Fruit fly (Drosophila melanogaster) whole organism, embryonic: ENCODE data around the gene sif.

ENCODE experiments used
- Ada2b ChIP-seq: fragments of 200-800 bp; sonication (Bioruptor generic); IDR thresholded peaks from 2 replicates; pipeline ENCODE4 v1.3.6; 2022; ENCODE audit warnings: missing biosample characterization, missing genetic modification characterization
- BEAF-32 ChIP-seq: fragments of 200-800 bp; sonication (Bioruptor generic); optimal IDR thresholded peaks from 3 replicates; lab custom pipeline; 2017; ENCODE audit warnings: missing biosample characterization, missing genetic modification characterization, mild to moderate bottlenecking, moderate library complexity, missing genetic modification reagents
- CG10979 ChIP-seq: fragments of 200-800 bp; sonication (Bioruptor generic); optimal IDR thresholded peaks from 2 replicates; lab custom pipeline; 2018; ENCODE audit warnings: missing biosample characterization, mild to moderate bottlenecking, missing genetic modification characterization, moderate library complexity
- CG11504 ChIP-seq: fragments of 200-800 bp; sonication (Bioruptor generic); optimal IDR thresholded peaks from 3 replicates; lab custom pipeline; 2019; ENCODE audit warnings: missing biosample characterization, mild to moderate bottlenecking, missing genetic modification characterization, moderate library complexity
- CG13287 ChIP-seq: fragments of 200-800 bp; sonication (Bioruptor generic); IDR thresholded peaks from 2 replicates; pipeline ENCODE4 v1.3.6; 2022; ENCODE audit warnings: missing biosample characterization, missing genetic modification characterization; ENCODE audit not compliant: partially characterized antibody
- CG14710 ChIP-seq: fragments of 200-800 bp; sonication (Bioruptor generic); optimal IDR thresholded peaks from 3 replicates; lab custom pipeline; 2019; ENCODE audit warnings: missing biosample characterization, mild to moderate bottlenecking, missing genetic modification characterization, moderate library complexity
- CG17186 ChIP-seq: fragments of 200-800 bp; sonication (Bioruptor generic); optimal IDR thresholded peaks from 3 replicates; lab custom pipeline; 2017; ENCODE audit warnings: missing biosample characterization, missing genetic modification reagents, missing genetic modification characterization
- CG17385 ChIP-seq: fragments of 200-800 bp; sonication (Bioruptor generic); optimal IDR thresholded peaks from 3 replicates; lab custom pipeline; 2018; ENCODE audit warnings: missing biosample characterization, mild to moderate bottlenecking, missing genetic modification characterization
- CG18262 ChIP-seq: fragments of 200-800 bp; optimal IDR thresholded peaks from 3 replicates; lab custom pipeline; 2019; ENCODE audit warnings: missing biosample characterization, mild to moderate bottlenecking, missing genetic modification characterization, moderate library complexity
- CG2129 ChIP-seq: fragments of 200-800 bp; sonication (Bioruptor generic); IDR thresholded peaks from 2 replicates; pipeline ENCODE4 v1.3.6; 2022; ENCODE audit warnings: missing biosample characterization, missing genetic modification characterization; ENCODE audit not compliant: partially characterized antibody
- CG2678 ChIP-seq: fragments of 200-800 bp; sonication (Bioruptor generic); optimal IDR thresholded peaks from 3 replicates; lab custom pipeline; 2019; ENCODE audit warnings: missing biosample characterization, mild to moderate bottlenecking, missing genetic modification characterization, moderate library complexity
- CG34224 ChIP-seq: fragments of 200-800 bp; sonication (Bioruptor generic); IDR thresholded peaks from 3 replicates; pipeline ENCODE4 v1.3.6; 2022; ENCODE audit warnings: missing biosample characterization, missing genetic modification characterization; ENCODE audit not compliant: partially characterized antibody
- CG42726 ChIP-seq: fragments of 200-800 bp; sonication (Bioruptor generic); IDR thresholded peaks from 2 replicates; pipeline ENCODE4 v1.3.6; 2022; ENCODE audit warnings: missing biosample characterization, missing genetic modification characterization; ENCODE audit not compliant: partially characterized antibody
- CG6791 ChIP-seq: fragments of 200-800 bp; sonication (Bioruptor generic); IDR thresholded peaks from 3 replicates; pipeline ENCODE4 v1.3.6; 2022; ENCODE audit warnings: missing biosample characterization, missing genetic modification characterization; ENCODE audit not compliant: partially characterized antibody
- CG7987 ChIP-seq: fragments of 200-800 bp; sonication (Bioruptor generic); optimal IDR thresholded peaks from 2 replicates; lab custom pipeline; 2018; ENCODE audit warnings: missing biosample characterization, mild to moderate bottlenecking, missing genetic modification characterization, moderate library complexity
- CG9727 ChIP-seq: fragments of 200-800 bp; sonication (Bioruptor generic); optimal IDR thresholded peaks from 3 replicates; lab custom pipeline; 2017; ENCODE audit warnings: missing biosample characterization, mild to moderate bottlenecking, missing genetic modification characterization
- CG9797 ChIP-seq: fragments of 200-800 bp; sonication (Bioruptor generic); optimal IDR thresholded peaks from 3 replicates; lab custom pipeline; 2018; ENCODE audit warnings: missing biosample characterization, mild to moderate bottlenecking, missing genetic modification characterization
- D19A ChIP-seq: fragments of 200-800 bp; optimal IDR thresholded peaks from 3 replicates; lab custom pipeline; 2019; ENCODE audit warnings: missing biosample characterization, mild to moderate bottlenecking, missing genetic modification characterization, moderate library complexity
- Dll ChIP-seq: fragments of 200-800 bp; sonication (Bioruptor generic); IDR thresholded peaks from 4 replicates; pipeline ENCODE4 v1.3.6; 2022; ENCODE audit warnings: missing biosample characterization, missing genetic modification characterization; ENCODE audit not compliant: partially characterized antibody
- Doc3 ChIP-seq: fragments of 200-800 bp; sonication (Bioruptor generic); IDR thresholded peaks from 3 replicates; pipeline ENCODE4 v1.3.6; 2022; ENCODE audit warnings: missing biosample characterization, missing genetic modification characterization; ENCODE audit not compliant: partially characterized antibody
- Dref ChIP-seq: fragments of 200-800 bp; sonication (Bioruptor generic); IDR thresholded peaks from 2 replicates; pipeline ENCODE4 v1.3.6; 2022; ENCODE audit warnings: missing biosample characterization, missing genetic modification characterization
- Ets65A ChIP-seq: fragments of 200-800 bp; sonication (Bioruptor generic); peaks from one replicate; lab custom pipeline; 2016; ENCODE audit warnings: missing biosample characterization, missing genetic modification characterization
- Gug ChIP-seq: fragments of 200-800 bp; sonication (Bioruptor generic); IDR thresholded peaks from 4 replicates; pipeline ENCODE4 v1.3.6; 2022; ENCODE audit warnings: missing biosample characterization, missing genetic modification characterization
- HLH4C ChIP-seq: fragments of 200-800 bp; sonication (Bioruptor generic); IDR thresholded peaks from 3 replicates; pipeline ENCODE4 v1.3.6; 2022; ENCODE audit warnings: missing biosample characterization, missing genetic modification characterization; ENCODE audit not compliant: partially characterized antibody
- Hey ChIP-seq: fragments of 200-800 bp; sonication (Bioruptor generic); optimal IDR thresholded peaks from 3 replicates; lab custom pipeline; 2018; ENCODE audit warnings: missing biosample characterization, mild to moderate bottlenecking, missing genetic modification characterization
- Med ChIP-seq: fragments of 200-800 bp; sonication (Bioruptor generic); peaks from one replicate; lab custom pipeline; 2016; ENCODE audit warnings: missing biosample characterization, missing genetic modification characterization, mild to moderate bottlenecking, inconsistent platforms, moderate library complexity
- Opbp ChIP-seq: fragments of 200-800 bp; sonication (Bioruptor generic); IDR thresholded peaks from 3 replicates; pipeline ENCODE4 v1.3.6; 2022; ENCODE audit warnings: missing biosample characterization, missing genetic modification characterization; ENCODE audit not compliant: partially characterized antibody
- Sin3A ChIP-seq: fragments of >200 bp; optimal IDR thresholded peaks from 2 replicates; lab custom pipeline; 2018
- Sry-δ ChIP-seq: fragments of 200-800 bp; sonication (Bioruptor generic); optimal IDR thresholded peaks from 2 replicates; lab custom pipeline; 2016; ENCODE audit warnings: missing biosample characterization, missing genetic modification characterization
- amos ChIP-seq: fragments of 200-800 bp; sonication (Bioruptor generic); IDR thresholded peaks from 2 replicates; pipeline ENCODE4 v1.3.6; 2022; ENCODE audit warnings: missing biosample characterization, missing genetic modification characterization; ENCODE audit not compliant: partially characterized antibody
- ato ChIP-seq: fragments of 200-800 bp; sonication (Bioruptor generic); IDR thresholded peaks from 2 replicates; pipeline ENCODE4 v1.3.6; 2022; ENCODE audit warnings: missing biosample characterization, missing genetic modification characterization; ENCODE audit not compliant: partially characterized antibody
- bbx ChIP-seq: fragments of 200-800 bp; sonication (Bioruptor generic); IDR thresholded peaks from 2 replicates; pipeline ENCODE4 v1.3.6; 2022; ENCODE audit warnings: missing biosample characterization, missing genetic modification characterization; ENCODE audit not compliant: partially characterized antibody
- bowl ChIP-seq: fragments of 200-800 bp; sonication (Bioruptor generic); IDR thresholded peaks from 2 replicates; pipeline ENCODE4 v1.3.6; 2022; ENCODE audit warnings: missing biosample characterization, missing genetic modification characterization
- crol ChIP-seq: fragments of 200-800 bp; sonication (Bioruptor generic); IDR thresholded peaks from 2 replicates; pipeline ENCODE4 v1.3.6; 2022; ENCODE audit warnings: missing biosample characterization, missing genetic modification characterization
- dati ChIP-seq: fragments of 200-800 bp; sonication (Bioruptor generic); IDR thresholded peaks from 2 replicates; pipeline ENCODE4 v1.3.6; 2022; ENCODE audit warnings: missing biosample characterization, missing genetic modification characterization
- disco-r ChIP-seq: fragments of 200-800 bp; sonication (Bioruptor generic); optimal IDR thresholded peaks from 2 replicates; lab custom pipeline; 2016; ENCODE audit warnings: missing biosample characterization, missing genetic modification characterization
- esg ChIP-seq: fragments of 200-800 bp; sonication (Bioruptor generic); conservative IDR thresholded peaks from 2 replicates; pipeline ENCODE4 v1.3.6; 2022; ENCODE audit warnings: missing biosample characterization, missing genetic modification characterization
- gfzf ChIP-seq: fragments of 200-800 bp; sonication (Bioruptor generic); optimal IDR thresholded peaks from 2 replicates; lab custom pipeline; 2016; ENCODE audit warnings: missing biosample characterization, mild to moderate bottlenecking, missing genetic modification characterization, moderate library complexity
- knrl ChIP-seq: fragments of 200-800 bp; sonication (Bioruptor generic); IDR thresholded peaks from 3 replicates; pipeline ENCODE4 v1.3.6; 2022; ENCODE audit warnings: missing biosample characterization, missing genetic modification characterization; ENCODE audit not compliant: partially characterized antibody
- lilli ChIP-seq: fragments of 200-800 bp; sonication (Bioruptor generic); optimal IDR thresholded peaks from 3 replicates; lab custom pipeline; 2016; ENCODE audit warnings: missing biosample characterization, missing genetic modification characterization
- nerfin-2 ChIP-seq: fragments of 200-800 bp; sonication (Bioruptor generic); IDR thresholded peaks from 2 replicates; pipeline ENCODE4 v1.3.6; 2022; ENCODE audit warnings: missing biosample characterization, missing genetic modification characterization; ENCODE audit not compliant: partially characterized antibody
- phol ChIP-seq: fragments of 200-800 bp; sonication (Bioruptor generic); optimal IDR thresholded peaks from 3 replicates; lab custom pipeline; 2018; ENCODE audit warnings: missing biosample characterization, mild to moderate bottlenecking, missing genetic modification characterization, moderate library complexity
- pzg ChIP-seq: fragments of 200-800 bp; sonication (Bioruptor generic); optimal IDR thresholded peaks from 3 replicates; lab custom pipeline; 2018; ENCODE audit warnings: missing biosample characterization, mild to moderate bottlenecking, missing genetic modification characterization, moderate library complexity
- slbo ChIP-seq: fragments of 200-800 bp; sonication (Bioruptor generic); IDR thresholded peaks from 2 replicates; pipeline ENCODE4 v1.3.6; 2022; ENCODE audit warnings: missing biosample characterization, missing genetic modification characterization
- sna ChIP-seq: fragments of 200-800 bp; sonication (Bioruptor generic); IDR thresholded peaks from 2 replicates; pipeline ENCODE4 v1.3.6; 2022; ENCODE audit warnings: missing biosample characterization, missing genetic modification characterization; ENCODE audit not compliant: partially characterized antibody
- tin ChIP-seq: fragments of 200-800 bp; sonication (Bioruptor generic); optimal IDR thresholded peaks from 3 replicates; lab custom pipeline; 2016; ENCODE audit warnings: missing biosample characterization, missing genetic modification characterization
- tna ChIP-seq: fragments of 200-800 bp; sonication (Bioruptor generic); IDR thresholded peaks from 2 replicates; pipeline ENCODE4 v1.3.6; 2022; ENCODE audit warnings: missing biosample characterization, missing genetic modification characterization; ENCODE audit not compliant: partially characterized antibody
- trem ChIP-seq: fragments of 200-800 bp; optimal IDR thresholded peaks from 3 replicates; lab custom pipeline; 2019; ENCODE audit warnings: missing biosample characterization, mild to moderate bottlenecking, missing genetic modification characterization, moderate library complexity
- unc-4 ChIP-seq: fragments of 200-800 bp; sonication (Bioruptor generic); IDR thresholded peaks from 2 replicates; pipeline ENCODE4 v1.3.6; 2022; ENCODE audit warnings: missing biosample characterization, missing genetic modification characterization; ENCODE audit not compliant: partially characterized antibody

sif gene

DNA sequence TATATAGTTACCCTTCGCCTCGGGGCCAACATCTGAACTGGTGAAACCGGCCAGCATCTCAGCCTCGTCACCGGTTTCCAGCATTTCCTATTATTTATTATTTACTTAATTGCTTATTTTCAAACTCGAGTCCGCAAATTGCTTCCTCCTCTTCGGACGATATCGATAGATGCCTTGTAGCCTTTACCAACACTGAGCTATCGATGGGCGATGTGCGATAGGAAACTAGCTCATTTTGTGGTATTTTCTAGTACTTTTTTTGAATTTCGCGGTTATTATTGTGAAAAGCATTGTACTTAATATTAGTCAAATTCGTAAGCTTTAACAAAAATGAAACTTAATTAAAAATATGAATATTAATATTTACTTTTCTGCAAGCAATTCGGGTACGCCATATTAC, 4.4 kb downstream of the sif start, which contains the start of gene Sse (continued):
- peak; percentile 82 for TF ChIP-seq Dll (GFP tag; lab: Robert Waterston, UW)
- no peak for TF ChIP-seq disco-r (GFP tag; lab: Kevin White, UChicago)
- TF ChIP-seq CG9727 (GFP tag; lab: Kevin White, UChicago) = no peak
- TF ChIP-seq CG9797 = peak; percentile 65
- no peak for TF ChIP-seq Hey
- peak; percentile 28 for TF ChIP-seq trem (tag; lab: Kevin White, UChicago)
- peak; percentile 95 for TF ChIP-seq Ets65A (GFP tag; lab: Kevin White, UChicago)
- no peak for TF ChIP-seq bowl (GFP tag; lab: Robert Waterston, UW)
- no peak for TF ChIP-seq Ada2b (GFP tag; lab: Robert Waterston, UW)
- TF ChIP-seq tna (GFP tag; lab: Robert Waterston, UW) = peak; percentile 52
- TF ChIP-seq D19A (tag; lab: Kevin White, UChicago) = no peak
- TF ChIP-seq CG6791 (GFP tag; lab: Robert Waterston, UW) = peak; percentile 92
- TF ChIP-seq pzg (GFP tag; lab: Kevin White, UChicago) = peak; percentile 90
- no peak for TF ChIP-seq esg (GFP tag; lab: Robert Waterston, UW)
- no peak for TF ChIP-seq lilli (GFP tag; lab: Kevin White, UChicago)
- TF ChIP-seq bbx (GFP tag; lab: Robert Waterston, UW) = peak; percentile 94
- peak; percentile 85 for TF ChIP-seq Dref
- peak; percentile 84 for TF ChIP-seq Opbp (GFP tag; lab: Robert Waterston, UW)
- TF ChIP-seq Doc3 (GFP tag; lab: Robert Waterston, UW) = peak; percentile 81
- TF ChIP-seq CG7987 = peak; percentile 40
- peak; percentile 2 for TF ChIP-seq CG11504 (tag; lab: Kevin White, UChicago)
- TF ChIP-seq CG34224 (GFP tag; lab: Robert Waterston, UW) = peak; percentile 70
- peak; percentile 82 for TF ChIP-seq HLH4C
- TF ChIP-seq CG17385 (GFP tag; lab: Kevin White, UChicago) = peak; percentile 76
- no peak for TF ChIP-seq crol (GFP tag; lab: Robert Waterston, UW)
- peak; percentile 42 for TF ChIP-seq phol
- no peak for TF ChIP-seq CG18262 (tag; lab: Kevin White, UChicago)
- TF ChIP-seq tin (GFP tag; lab: Kevin White, UChicago) = peak; percentile 10
- no peak for TF ChIP-seq dati (GFP tag; lab: Robert Waterston, UW)
- peak; percentile 58 for TF ChIP-seq ato (GFP tag; lab: Robert Waterston, UW)
- TF ChIP-seq Sry-δ (GFP tag; lab: Kevin White, UChicago) = peak; percentile 79
- peak; percentile 76 for TF ChIP-seq knrl (GFP tag; lab: Robert Waterston, UW)
- TF ChIP-seq nerfin-2 (GFP tag; lab: Robert Waterston, UW) = peak; percentile 69; the same call in 1 of the 2 replicates
- peak; percentile 89 for TF ChIP-seq amos (GFP tag; lab: Robert Waterston, UW)
- peak; percentile 75 for TF ChIP-seq BEAF-32 (GFP tag; lab: Kevin White, UChicago)
- TF ChIP-seq Med (GFP tag; lab: Kevin White, UChicago) = peak; percentile 65
- no peak for TF ChIP-seq CG10979
- peak; percentile 87 for TF ChIP-seq CG13287 (GFP tag; lab: Robert Waterston, UW)
- TF ChIP-seq CG17186 (GFP tag; lab: Kevin White, UChicago) = peak; percentile 32
- peak; percentile 70 for TF ChIP-seq gfzf (GFP tag; lab: Kevin White, UChicago)
- no peak for TF ChIP-seq Gug (GFP tag; lab: Robert Waterston, UW)
- peak; percentile 87 for TF ChIP-seq CG42726 (GFP tag; lab: Robert Waterston, UW)
- TF ChIP-seq Sin3A (lab: Kevin White, UChicago) = peak; percentile 55
- TF ChIP-seq CG14710 (tag; lab: Kevin White, UChicago) = peak; percentile 34
- peak; percentile 80 for TF ChIP-seq sna (GFP tag; lab: Robert Waterston, UW)
- TF ChIP-seq unc-4 (GFP tag; lab: Robert Waterston, UW) = peak; percentile 76
- peak; percentile 17 for TF ChIP-seq CG2678 (tag; lab: Kevin White, UChicago)
- peak; percentile 71 for TF ChIP-seq CG2129
- TF ChIP-seq slbo (GFP tag; lab: Robert Waterston, UW) = peak; percentile 20; the same call in 1 of the 2 replicates
